Worm (Caenorhabditis elegans) whole organism, L3 larva: ENCODE data around the gene C08F11.13.
"Not testable (repeated sequence)": the region's sequence is repeated elsewhere in the genome, so short reads cannot be mapped to it uniquely, and the experiment has no call there.

Source experiments
- R02D3.7 ChIP-seq: fragments of 150-350 bp; optimal IDR thresholded peaks from 2 replicates; lab custom pipeline; 2014; ENCODE audit warnings: missing biosample characterization, missing genetic modification characterization
- ceh-28 ChIP-seq: fragments of 150-350 bp; optimal IDR thresholded peaks from 2 replicates; lab custom pipeline; 2014; ENCODE audit warnings: missing biosample characterization, missing genetic modification reagents, missing genetic modification characterization
- ceh-82 ChIP-seq: fragments of 150-350 bp; optimal IDR thresholded peaks from 2 replicates; lab custom pipeline; 2014; ENCODE audit warnings: missing biosample characterization, missing genetic modification characterization
- egl-5 ChIP-seq: fragments of 150-350 bp; optimal IDR thresholded peaks from 2 replicates; lab custom pipeline; 2017; ENCODE audit warnings: missing biosample characterization, missing genetic modification reagents, missing genetic modification characterization, inconsistent platforms
- fkh-10 ChIP-seq: sonication (generic microtip); optimal IDR thresholded peaks from 2 replicates; lab custom pipeline; 2017; ENCODE audit warnings: missing biosample characterization, missing genetic modification reagents, missing genetic modification characterization
- lin-39 ChIP-seq: fragments of 150-350 bp; optimal IDR thresholded peaks from 2 replicates; lab custom pipeline; 2018; ENCODE audit warnings: missing biosample characterization, missing genetic modification reagents, missing genetic modification characterization
- mml-1 ChIP-seq: fragments of 150-350 bp; sonication (generic microtip); optimal IDR thresholded peaks from 3 replicates; lab custom pipeline; 2014; ENCODE audit warnings: missing biosample characterization, missing genetic modification characterization
- nhr-25 ChIP-seq: sonication (generic microtip); optimal IDR thresholded peaks from 2 replicates; lab custom pipeline; 2017; ENCODE audit warnings: missing biosample characterization, missing genetic modification characterization
- nhr-77 ChIP-seq: fragments of 150-350 bp; optimal IDR thresholded peaks from 2 replicates; lab custom pipeline; 2014; ENCODE audit warnings: missing biosample characterization, missing genetic modification characterization
- pha-4 ChIP-seq: fragments of 150-350 bp; optimal IDR thresholded peaks from 2 replicates; lab custom pipeline; 2014; ENCODE audit warnings: missing biosample characterization, missing genetic modification reagents, missing genetic modification characterization
- skn-1 ChIP-seq: fragments of 150-350 bp; optimal IDR thresholded peaks from 2 replicates; lab custom pipeline; 2014; ENCODE audit warnings: missing biosample characterization, missing genetic modification characterization
- tbx-2 ChIP-seq: sonication (generic microtip); optimal IDR thresholded peaks from 2 replicates; lab custom pipeline; 2016; ENCODE audit warnings: mild to moderate bottlenecking, missing genetic modification characterization, missing compliant biosample characterization
- unc-39 ChIP-seq: sonication (generic microtip); optimal IDR thresholded peaks from 4 replicates; lab custom pipeline; 2017; ENCODE audit warnings: missing biosample characterization, missing genetic modification characterization
- ztf-11 ChIP-seq: fragments of 150-350 bp; optimal IDR thresholded peaks from 2 replicates; lab custom pipeline; 2014; ENCODE audit warnings: missing biosample characterization, missing genetic modification characterization

ce11 chrIV:13659449-13659848 is 49.8 kb upstream of the C08F11.13 start, which contains the start of gene Y45F10C.1:
- TF ChIP-seq lin-39 (tag; lab: Kevin White, UChicago); fkh-10 (GFP tag; lab: Kevin White, UChicago); nhr-25 (tag; lab: Kevin White, UChicago); egl-5 (tag; lab: Kevin White, UChicago); ceh-82 (tag; lab: Kevin White, UChicago); R02D3.7 (tag; lab: Kevin White, UChicago); pha-4; nhr-77 (tag; lab: Kevin White, UChicago); unc-39 (tag; lab: Kevin White, UChicago); skn-1 (tag; lab: Kevin White, UChicago); tbx-2 (tag; lab: Kevin White, UChicago); mml-1 (tag; lab: Kevin White, UChicago); ztf-11 (tag; lab: Kevin White, UChicago); ceh-28 (tag; lab: Kevin White, UChicago): not testable (repeated sequence)
